Worm (Caenorhabditis elegans): ENCODE measurements around the gene K08D10.11.
A peak's percentile ranks its signal among the peaks of the same experiment; 100 is the strongest.

- TF ChIP-seq ets-7 (tag; optimal IDR thresholded peaks at IDR 0.05): no peak
- no peak for TF ChIP-seq ama-1 (optimal IDR thresholded peaks at IDR 0.05)
- no peak for TF ChIP-seq hmbx-1 (tag; optimal IDR thresholded peaks at IDR 0.05)
- no peak for TF ChIP-seq tbx-11 (GFP tag; IDR thresholded peaks at IDR 0.05)
- 0 out of 2 replicates have a peak, but pooled peaks have one; percentile 27 for TF ChIP-seq tbx-37 (GFP tag; conservative IDR thresholded peaks at IDR 0.05)
- no peak for TF ChIP-seq sea-1 (GFP tag; conservative IDR thresholded peaks at IDR 0.05)
- no peak for TF ChIP-seq pes-1 (GFP tag; IDR thresholded peaks at IDR 0.05)
- no peak for TF ChIP-seq flt-1 (GFP tag; IDR thresholded peaks at IDR 0.05)
- no peak for TF ChIP-seq aly-1 (tag; optimal IDR thresholded peaks at IDR 0.05)
Measured at ce11 chrIV:4171531-4172163, 14.4 kb downstream of the K08D10.11 start, which contains the start of the genes K08D10.13 and rnp-2.
